Fruit fly (Drosophila melanogaster): ENCODE measurements around the gene CG2604.
A peak's percentile ranks its signal among the peaks of the same experiment; 100 is the strongest.

The CG2604 gene

DNA sequence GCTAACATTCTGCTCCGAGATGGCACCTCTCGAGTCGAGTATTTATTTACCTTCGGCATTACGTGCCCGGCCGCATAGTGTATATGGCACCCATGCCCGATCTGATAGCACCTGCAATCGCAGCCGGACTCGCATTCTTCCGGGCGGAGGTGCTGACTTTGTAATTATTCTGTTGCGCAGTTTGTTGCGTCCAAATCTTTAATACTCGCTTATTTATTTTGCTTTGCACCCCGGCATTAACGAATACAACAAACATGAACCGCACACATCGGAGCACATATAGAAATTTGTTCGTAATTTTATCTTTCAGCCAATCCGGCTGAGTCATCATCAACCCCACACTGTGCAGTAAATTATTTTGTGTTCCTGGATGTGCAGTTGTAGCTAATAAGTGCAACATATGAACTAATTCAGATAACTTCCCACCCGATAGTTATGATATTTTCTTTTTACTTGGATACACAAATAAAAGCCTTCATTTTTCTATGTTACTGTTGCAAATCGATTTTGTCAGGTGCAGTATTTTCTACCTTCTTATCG, 38.9 kb upstream of the CG2604 start:
- no peak for TF ChIP-seq pros (GFP tag; optimal IDR thresholded peaks at IDR 0.05)
- TF ChIP-seq esg (GFP tag; conservative IDR thresholded peaks at IDR 0.05), result no peak
- no peak for TF ChIP-seq Oaz (GFP tag; IDR thresholded peaks at IDR 0.05)
- no peak for TF ChIP-seq her (GFP tag; optimal IDR thresholded peaks at IDR 0.05)
- TF ChIP-seq sd (tag; optimal IDR thresholded peaks at IDR 0.05), result peak; percentile 5
- no peak for TF ChIP-seq az2 (GFP tag; optimal IDR thresholded peaks at IDR 0.05)
- peak in 1 of 2 experiments; percentile 5 for TF ChIP-seq Pdp1 (GFP tag; optimal IDR thresholded peaks at IDR 0.05)
- no peak for TF ChIP-seq CG12942 (GFP tag; optimal IDR thresholded peaks at IDR 0.05)
- TF ChIP-seq trem (tag; optimal IDR thresholded peaks at IDR 0.05), result no peak
- TF ChIP-seq seq (GFP tag; IDR thresholded peaks at IDR 0.05), result no peak
- no peak for TF ChIP-seq Nf-YB (GFP tag; optimal IDR thresholded peaks at IDR 0.05)
- no peak for TF ChIP-seq CG10959 (GFP tag; IDR thresholded peaks at IDR 0.05)
- no peak for TF ChIP-seq CG3163 (GFP tag; optimal IDR thresholded peaks at IDR 0.05)
- no peak for TF ChIP-seq ham (GFP tag; IDR thresholded peaks at IDR 0.05)
- no peak for TF ChIP-seq Dfd (GFP tag; optimal IDR thresholded peaks at IDR 0.05)
- 0 out of 2 replicates have a peak, but pooled peaks have one; percentile 6 for TF ChIP-seq Xrp1 (GFP tag; IDR thresholded peaks at IDR 0.05)
- no peak for TF ChIP-seq HLH4C (GFP tag; IDR thresholded peaks at IDR 0.05; ENCODE audit: partially characterized antibody)
- TF ChIP-seq CG2199 (GFP tag; IDR thresholded peaks at IDR 0.05), result peak; percentile 41; the same call in 1 of the 3 replicates
- TF ChIP-seq eve (GFP tag; optimal IDR thresholded peaks at IDR 0.05), result no peak
- TF ChIP-seq zen (tag; optimal IDR thresholded peaks at IDR 0.05), result no peak
- 0 out of 3 replicates have a peak, but pooled peaks have one; percentile 15 for TF ChIP-seq so (GFP tag; IDR thresholded peaks at IDR 0.05)
- TF ChIP-seq Stat92E (GFP tag; optimal IDR thresholded peaks at IDR 0.05), result no peak
- no peak for TF ChIP-seq z (GFP tag; IDR thresholded peaks at IDR 0.05)
- no peak for TF ChIP-seq CG15601 (tag; optimal IDR thresholded peaks at IDR 0.05)
- no peak for TF ChIP-seq zen2 (GFP tag; IDR thresholded peaks at IDR 0.05; ENCODE audit: partially characterized antibody)
- TF ChIP-seq H15 (GFP tag; IDR thresholded peaks at IDR 0.05), result no peak
- no peak for TF ChIP-seq CG12219 (GFP tag; optimal IDR thresholded peaks at IDR 0.05)
- TF ChIP-seq en (GFP tag; optimal IDR thresholded peaks at IDR 0.05), result no peak
- no peak for TF ChIP-seq ac (GFP tag; optimal IDR thresholded peaks at IDR 0.05)
- TF ChIP-seq jigr1 (GFP tag; IDR thresholded peaks at IDR 0.05), result no peak
- TF ChIP-seq CG32767 (GFP tag; IDR thresholded peaks at IDR 0.05), result no peak
- TF ChIP-seq CG32532 (GFP tag; IDR thresholded peaks at IDR 0.05), result no peak
- TF ChIP-seq Ets65A (GFP tag), result peak; percentile 19
- no peak for TF ChIP-seq crp (GFP tag; optimal IDR thresholded peaks at IDR 0.05)
- no peak for TF ChIP-seq Camta (GFP tag; optimal IDR thresholded peaks at IDR 0.05)
- TF ChIP-seq CG17912 (GFP tag; optimal IDR thresholded peaks at IDR 0.05), result no peak
- TF ChIP-seq CG4360 (GFP tag; IDR thresholded peaks at IDR 0.05), result no peak
- TF ChIP-seq CG10147 (GFP tag; optimal IDR thresholded peaks at IDR 0.05), result no peak

- peak; percentile 40 for TF ChIP-seq Med (GFP tag)
- no peak for TF ChIP-seq CG3838 (GFP tag; optimal IDR thresholded peaks at IDR 0.05)
- TF ChIP-seq CG15601 (tag; optimal IDR thresholded peaks at IDR 0.05), result no peak
- no peak for TF ChIP-seq so (GFP tag; IDR thresholded peaks at IDR 0.05)
- no peak for TF ChIP-seq C15 (GFP tag; IDR thresholded peaks at IDR 0.05)
- TF ChIP-seq Oaz (GFP tag; IDR thresholded peaks at IDR 0.05), result no peak
- TF ChIP-seq yki (optimal IDR thresholded peaks at IDR 0.05), result no peak
- TF ChIP-seq CG7839 (tag; optimal IDR thresholded peaks at IDR 0.05), result no peak
These were observed 38.1 kb upstream of the CG2604 start for dm6 chr3R:5261262-5261661.
